Worm (Caenorhabditis elegans): Measurements from ENCODE around the gene puf-6.

puf-6 gene

ce11 chrII:13000753-13001152, 42.5 kb downstream of the puf-6 start, which contains the start of gene Y38F1A.8:
Gene Y38F1A.8, minus strand, starts transcription at chrII:13000853.
- TF ChIP-seq bed-3 (GFP tag; optimal IDR thresholded peaks at IDR 0.05) = no peak
- no peak for TF ChIP-seq pha-4 (tag; optimal IDR thresholded peaks at IDR 0.05)
- TF ChIP-seq unc-62 (GFP tag; optimal IDR thresholded peaks at IDR 0.05) = no peak
- TF ChIP-seq nhr-237 (tag; optimal IDR thresholded peaks at IDR 0.05) = no peak
- TF ChIP-seq flh-1 (GFP tag; optimal IDR thresholded peaks at IDR 0.05) = no peak
- TF ChIP-seq hlh-1 (tag; optimal IDR thresholded peaks at IDR 0.05) = no peak
- no peak for TF ChIP-seq ceh-83 (GFP tag; optimal IDR thresholded peaks at IDR 0.05)
- TF ChIP-seq nhr-76 (tag; optimal IDR thresholded peaks at IDR 0.05) = no peak
- no peak for TF ChIP-seq ham-2 (GFP tag; optimal IDR thresholded peaks at IDR 0.05)
- no peak for TF ChIP-seq elt-1 (tag; optimal IDR thresholded peaks at IDR 0.05; ENCODE audit: borderline replicate concordance, insufficient read depth)
- TF ChIP-seq unc-120 (tag; optimal IDR thresholded peaks at IDR 0.05; ENCODE audit: poor library complexity, severe bottlenecking) = no peak

ce11 chrII:12997413-12997812, 45.8 kb downstream of the puf-6 start, which contains the start of gene Y38F1A.7:
Gene Y38F1A.7, minus strand, starts transcription at chrII:12997804.
- TF ChIP-seq lin-32 (GFP tag; optimal IDR thresholded peaks at IDR 0.05) = no peak
- no peak for TF ChIP-seq ceh-43 (GFP tag; optimal IDR thresholded peaks at IDR 0.05)
- no peak for TF ChIP-seq unc-120 (tag; optimal IDR thresholded peaks at IDR 0.05; ENCODE audit: poor library complexity, severe bottlenecking)
- no peak for TF ChIP-seq sptf-1 (tag; optimal IDR thresholded peaks at IDR 0.05)
- TF ChIP-seq ceh-39 (tag; optimal IDR thresholded peaks at IDR 0.05) = no peak
- TF ChIP-seq M03D4.4 (tag; optimal IDR thresholded peaks at IDR 0.05) = no peak
- no peak for TF ChIP-seq ham-2 (GFP tag; optimal IDR thresholded peaks at IDR 0.05)
- no peak for TF ChIP-seq nhr-12 (tag; optimal IDR thresholded peaks at IDR 0.05)
- TF ChIP-seq drap-1 (GFP tag; optimal IDR thresholded peaks at IDR 0.05) = no peak
- no peak for TF ChIP-seq nhr-237 (tag; optimal IDR thresholded peaks at IDR 0.05)
- TF ChIP-seq flh-1 (GFP tag; optimal IDR thresholded peaks at IDR 0.05) = no peak
- TF ChIP-seq mls-2 (tag; optimal IDR thresholded peaks at IDR 0.05) = no peak
- no peak for TF ChIP-seq nhr-2 (tag; optimal IDR thresholded peaks at IDR 0.05)
- TF ChIP-seq mep-1 (tag; optimal IDR thresholded peaks at IDR 0.05) = no peak
- TF ChIP-seq ztf-11 (tag; optimal IDR thresholded peaks at IDR 0.05) = no peak
- no peak for TF ChIP-seq nhr-76 (tag; optimal IDR thresholded peaks at IDR 0.05)

ce11 chrII:12996249-12996648, 47.0 kb downstream of the puf-6 start, which contains the start of gene hphd-1:
Gene hphd-1, minus strand, starts transcription at chrII:12996571.
- no peak for TF ChIP-seq lin-13 (tag; optimal IDR thresholded peaks at IDR 0.05)
- no peak for TF ChIP-seq nhr-237 (tag; optimal IDR thresholded peaks at IDR 0.05)
- TF ChIP-seq sptf-1 (tag; optimal IDR thresholded peaks at IDR 0.05) = no peak
- no peak for TF ChIP-seq lin-32 (GFP tag; optimal IDR thresholded peaks at IDR 0.05)
- TF ChIP-seq snpc-4 (tag; optimal IDR thresholded peaks at IDR 0.05) = no peak
- TF ChIP-seq ces-1 (GFP tag; optimal IDR thresholded peaks at IDR 0.05) = no peak
- TF ChIP-seq ceh-39 (tag; optimal IDR thresholded peaks at IDR 0.05) = no peak
- TF ChIP-seq nhr-76 (tag; optimal IDR thresholded peaks at IDR 0.05) = no peak
- TF ChIP-seq lsy-2 (tag; optimal IDR thresholded peaks at IDR 0.05) = no peak
- TF ChIP-seq nhr-12 (tag; optimal IDR thresholded peaks at IDR 0.05) = no peak
- TF ChIP-seq ceh-43 (GFP tag; optimal IDR thresholded peaks at IDR 0.05) = no peak
- no peak for TF ChIP-seq flh-1 (GFP tag; optimal IDR thresholded peaks at IDR 0.05)
- no peak for TF ChIP-seq mls-2 (tag; optimal IDR thresholded peaks at IDR 0.05)

DNA sequence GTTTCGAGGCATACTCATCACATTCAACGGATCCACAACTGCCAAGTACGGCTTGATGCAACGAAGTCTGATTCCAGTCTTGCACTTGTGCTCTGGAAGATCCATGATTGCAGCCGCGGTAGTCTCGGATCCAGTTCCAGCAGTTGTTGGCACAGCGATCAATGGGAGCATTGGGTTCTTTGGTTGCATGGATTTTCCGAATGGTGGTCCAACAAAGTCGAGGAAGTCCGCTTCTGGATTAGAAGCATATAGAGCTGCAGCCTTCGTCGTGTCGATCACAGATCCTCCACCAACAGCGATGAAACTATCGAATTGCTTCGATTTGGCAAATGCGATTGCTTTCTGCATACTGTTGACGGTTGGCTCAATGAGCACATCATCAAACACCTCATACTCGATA, 47.9 kb downstream of the puf-6 start:
- no peak for TF ChIP-seq unc-39 (tag; optimal IDR thresholded peaks at IDR 0.05)
- no peak for TF ChIP-seq nhr-2 (tag; optimal IDR thresholded peaks at IDR 0.05)
- TF ChIP-seq flh-1 (GFP tag; optimal IDR thresholded peaks at IDR 0.05) = no peak
- no peak for TF ChIP-seq bed-3 (GFP tag; optimal IDR thresholded peaks at IDR 0.05)
- no peak for TF ChIP-seq zip-8 (tag; optimal IDR thresholded peaks at IDR 0.05)
- no peak for TF ChIP-seq pha-4 (tag; optimal IDR thresholded peaks at IDR 0.05)

DNA sequence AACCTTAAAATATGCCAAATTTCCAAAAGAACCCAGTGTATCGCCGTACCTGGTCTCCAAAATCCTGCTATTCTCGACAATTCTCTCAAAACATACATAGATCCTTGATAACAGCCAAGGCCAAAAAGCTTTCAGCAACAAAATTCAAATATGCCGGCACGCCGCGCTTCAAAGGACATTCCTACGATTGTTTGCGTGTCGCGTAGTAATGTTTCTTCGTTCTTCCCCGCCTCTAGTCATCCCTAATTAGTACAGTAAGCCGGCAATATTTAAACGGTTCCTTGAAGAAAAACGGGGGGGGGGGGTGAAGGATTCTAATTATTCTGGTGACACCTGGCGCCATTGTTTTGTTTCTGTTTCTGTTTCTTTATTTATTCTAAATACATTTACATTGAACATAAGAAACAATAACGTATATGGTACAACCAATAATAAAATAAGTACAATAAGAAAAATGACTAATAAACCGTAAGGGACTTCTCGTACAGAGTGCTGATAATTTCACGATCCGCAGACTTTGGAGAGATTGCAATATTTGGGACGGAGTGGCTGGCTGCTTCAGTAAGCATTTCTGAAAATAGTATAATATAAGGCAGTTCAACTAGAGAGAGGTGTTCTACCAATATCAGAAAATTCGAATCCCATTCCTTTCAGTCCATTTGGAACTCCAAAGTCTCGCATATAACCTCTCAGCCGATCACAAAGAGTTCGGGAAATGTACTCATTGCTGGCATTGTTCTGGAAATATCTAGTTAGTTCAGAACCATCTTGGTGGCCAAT, 49.0 kb downstream of the puf-6 start:
- TF ChIP-seq blmp-1 (tag; optimal IDR thresholded peaks at IDR 0.05) = no peak
- TF ChIP-seq mab-5 (tag; optimal IDR thresholded peaks at IDR 0.05) = no peak
- TF ChIP-seq ceh-43 (GFP tag; optimal IDR thresholded peaks at IDR 0.05) = no peak
- no peak for TF ChIP-seq drap-1 (GFP tag; optimal IDR thresholded peaks at IDR 0.05)
- TF ChIP-seq elt-3 (tag; optimal IDR thresholded peaks at IDR 0.05) = no peak
- no peak for TF ChIP-seq pha-4 (tag; optimal IDR thresholded peaks at IDR 0.05)
- TF ChIP-seq lsy-2 (tag; optimal IDR thresholded peaks at IDR 0.05) = no peak
- TF ChIP-seq unc-120 (tag; optimal IDR thresholded peaks at IDR 0.05; ENCODE audit: poor library complexity, severe bottlenecking) = no peak
- TF ChIP-seq sem-2 (GFP tag; optimal IDR thresholded peaks at IDR 0.05) = no peak
- no peak for TF ChIP-seq unc-62 (GFP tag; optimal IDR thresholded peaks at IDR 0.05)
- no peak for TF ChIP-seq unc-39 (tag; optimal IDR thresholded peaks at IDR 0.05)
- TF ChIP-seq snpc-4 (tag; optimal IDR thresholded peaks at IDR 0.05) = no peak
- TF ChIP-seq ces-1 (GFP tag; optimal IDR thresholded peaks at IDR 0.05) = no peak
- TF ChIP-seq hlh-1 (tag; optimal IDR thresholded peaks at IDR 0.05) = no peak
- no peak for TF ChIP-seq flh-1 (GFP tag; optimal IDR thresholded peaks at IDR 0.05)
- TF ChIP-seq bed-3 (GFP tag; optimal IDR thresholded peaks at IDR 0.05) = no peak
- TF ChIP-seq ztf-11 (tag; optimal IDR thresholded peaks at IDR 0.05) = no peak

Data from whole organism, mixed stage, embryonic.